Worm (Caenorhabditis elegans) whole organism, late embryonic: ENCODE results near the gene T19C3.7.
A peak's percentile ranks its signal among the peaks of the same experiment; 100 is the strongest.

Experiments used
- C08G9.2 ChIP-seq: sonication (generic microtip); optimal IDR thresholded peaks from 2 replicates; lab custom pipeline; 2016; ENCODE audit warnings: mild to moderate bottlenecking, missing genetic modification characterization, moderate library complexity, missing compliant biosample characterization
- K02D7.2 ChIP-seq: sonication (generic microtip); optimal IDR thresholded peaks from 2 replicates; lab custom pipeline; 2017; ENCODE audit warnings: mild to moderate bottlenecking, missing genetic modification characterization, missing compliant biosample characterization
- T23F11.4 ChIP-seq: fragments of 200-800 bp; sonication (Bioruptor generic); optimal IDR thresholded peaks from 2 replicates; lab custom pipeline; 2018; ENCODE audit warnings: mild to moderate bottlenecking, missing genetic modification characterization, missing compliant biosample characterization
- ahr-1 ChIP-seq: sonication (generic microtip); optimal IDR thresholded peaks from 2 replicates; lab custom pipeline; 2016; ENCODE audit warnings: missing genetic modification characterization, missing compliant biosample characterization
- ceh-2 ChIP-seq: sonication (generic microtip); optimal IDR thresholded peaks from 2 replicates; lab custom pipeline; 2016; ENCODE audit warnings: missing genotype, missing genetic modification characterization, missing compliant biosample characterization
- ceh-22 ChIP-seq: sonication (generic microtip); optimal IDR thresholded peaks from 2 replicates; lab custom pipeline; 2017; ENCODE audit warnings: missing biosample characterization, missing genetic modification characterization
- ceh-24 ChIP-seq: sonication (generic microtip); optimal IDR thresholded peaks from 2 replicates; lab custom pipeline; 2016; ENCODE audit warnings: mild to moderate bottlenecking, missing genetic modification characterization, missing compliant biosample characterization
- ceh-34 ChIP-seq: sonication (generic microtip); optimal IDR thresholded peaks from 2 replicates; lab custom pipeline; 2016; ENCODE audit warnings: mild to moderate bottlenecking, missing genetic modification characterization, missing compliant biosample characterization
- ceh-48 ChIP-seq: sonication (generic microtip); optimal IDR thresholded peaks from 2 replicates; lab custom pipeline; 2016; ENCODE audit warnings: missing genetic modification characterization, inconsistent platforms, missing compliant biosample characterization
- ceh-6 ChIP-seq: fragments of 200-800 bp; sonication (Bioruptor generic); optimal IDR thresholded peaks from 2 replicates; lab custom pipeline; 2018; ENCODE audit warnings: mild to moderate bottlenecking, missing genetic modification characterization, missing compliant biosample characterization
- che-1 ChIP-seq: sonication (generic microtip); optimal IDR thresholded peaks from 2 replicates; lab custom pipeline; 2016; ENCODE audit warnings: mild to moderate bottlenecking, missing genetic modification characterization, missing compliant biosample characterization
- dmd-4 ChIP-seq: sonication (generic microtip); optimal IDR thresholded peaks from 2 replicates; lab custom pipeline; 2016; ENCODE audit warnings: borderline replicate concordance, missing genetic modification characterization, missing compliant biosample characterization
- dve-1 ChIP-seq: sonication (generic microtip); optimal IDR thresholded peaks from 2 replicates; lab custom pipeline; 2017; ENCODE audit warnings: antibody characterized with exemption, mild to moderate bottlenecking, missing genetic modification characterization, missing compliant biosample characterization
- elt-2 ChIP-seq: sonication (generic microtip); optimal IDR thresholded peaks from 2 replicates; lab custom pipeline; 2016; ENCODE audit warnings: missing genetic modification reagents, missing genetic modification characterization, missing compliant biosample characterization
- elt-4 ChIP-seq: sonication (generic microtip); optimal IDR thresholded peaks from 2 replicates; lab custom pipeline; 2016; ENCODE audit warnings: missing genetic modification characterization, missing compliant biosample characterization
- fax-1 ChIP-seq: sonication (generic microtip); optimal IDR thresholded peaks from 2 replicates; lab custom pipeline; 2016; ENCODE audit warnings: missing genotype, missing genetic modification characterization, missing compliant biosample characterization
- gmeb-2 ChIP-seq: sonication (generic microtip); optimal IDR thresholded peaks from 2 replicates; lab custom pipeline; 2016; ENCODE audit warnings: missing genetic modification characterization, inconsistent platforms, missing compliant biosample characterization
- hlh-13 ChIP-seq: fragments of 200-800 bp; sonication (Bioruptor generic); optimal IDR thresholded peaks from 2 replicates; lab custom pipeline; 2018; ENCODE audit warnings: mild to moderate bottlenecking, missing genetic modification characterization, missing compliant biosample characterization
- hlh-6 ChIP-seq: sonication (generic microtip); optimal IDR thresholded peaks from 2 replicates; lab custom pipeline; 2016; ENCODE audit warnings: missing genotype, missing genetic modification characterization, missing compliant biosample characterization
- nhr-232 ChIP-seq: sonication (generic microtip); optimal IDR thresholded peaks from 2 replicates; lab custom pipeline; 2016; ENCODE audit warnings: missing genetic modification characterization, missing compliant biosample characterization
- pag-3 ChIP-seq: sonication (generic microtip); optimal IDR thresholded peaks from 2 replicates; lab custom pipeline; 2016; ENCODE audit warnings: missing compliant biosample characterization, missing genetic modification characterization, borderline replicate concordance
- pax-1 ChIP-seq: fragments of 150-350 bp; optimal IDR thresholded peaks from 2 replicates; lab custom pipeline; 2014; ENCODE audit warnings: missing biosample characterization, missing genetic modification characterization
- pha-2 ChIP-seq: sonication (generic microtip); optimal IDR thresholded peaks from 2 replicates; lab custom pipeline; 2017; ENCODE audit warnings: mild to moderate bottlenecking, missing genetic modification characterization, missing compliant biosample characterization
- pqm-1 ChIP-seq: sonication (generic microtip); optimal IDR thresholded peaks from 2 replicates; lab custom pipeline; 2016; ENCODE audit warnings: missing genetic modification characterization, missing compliant biosample characterization
- pros-1 ChIP-seq: fragments of 150-350 bp; optimal IDR thresholded peaks from 2 replicates; lab custom pipeline; 2014; ENCODE audit warnings: missing biosample characterization, missing genetic modification reagents, missing genetic modification characterization
- rnt-1 ChIP-seq: sonication (generic microtip); optimal IDR thresholded peaks from 2 replicates; lab custom pipeline; 2016; ENCODE audit warnings: missing genetic modification characterization, missing compliant biosample characterization
- sdc-2 ChIP-seq: sonication (generic microtip); optimal IDR thresholded peaks from 2 replicates; lab custom pipeline; 2016; ENCODE audit warnings: missing genotype, missing genetic modification characterization, missing compliant biosample characterization
- sox-4 ChIP-seq: sonication (generic microtip); optimal IDR thresholded peaks from 2 replicates; lab custom pipeline; 2017; ENCODE audit warnings: mild to moderate bottlenecking, missing genetic modification characterization, inconsistent platforms, missing compliant biosample characterization
- syd-9 ChIP-seq: sonication (generic microtip); optimal IDR thresholded peaks from 2 replicates; lab custom pipeline; 2016; ENCODE audit warnings: mild to moderate bottlenecking, missing genetic modification characterization, moderate library complexity, missing compliant biosample characterization
- unc-42 ChIP-seq: sonication (generic microtip); optimal IDR thresholded peaks from 2 replicates; lab custom pipeline; 2016; ENCODE audit warnings: missing genotype, missing genetic modification characterization, missing compliant biosample characterization
- unc-55 ChIP-seq: sonication (generic microtip); optimal IDR thresholded peaks from 2 replicates; lab custom pipeline; 2017; ENCODE audit warnings: missing biosample characterization, missing genetic modification reagents, missing genetic modification characterization
- unc-86 ChIP-seq: sonication (generic microtip); optimal IDR thresholded peaks from 2 replicates; lab custom pipeline; 2016; ENCODE audit warnings: missing genetic modification characterization, missing compliant biosample characterization
- ztf-16 ChIP-seq: sonication (generic microtip); optimal IDR thresholded peaks from 2 replicates; lab custom pipeline; 2017; ENCODE audit warnings: missing genetic modification characterization, missing compliant biosample characterization

The T19C3.7 gene

DNA sequence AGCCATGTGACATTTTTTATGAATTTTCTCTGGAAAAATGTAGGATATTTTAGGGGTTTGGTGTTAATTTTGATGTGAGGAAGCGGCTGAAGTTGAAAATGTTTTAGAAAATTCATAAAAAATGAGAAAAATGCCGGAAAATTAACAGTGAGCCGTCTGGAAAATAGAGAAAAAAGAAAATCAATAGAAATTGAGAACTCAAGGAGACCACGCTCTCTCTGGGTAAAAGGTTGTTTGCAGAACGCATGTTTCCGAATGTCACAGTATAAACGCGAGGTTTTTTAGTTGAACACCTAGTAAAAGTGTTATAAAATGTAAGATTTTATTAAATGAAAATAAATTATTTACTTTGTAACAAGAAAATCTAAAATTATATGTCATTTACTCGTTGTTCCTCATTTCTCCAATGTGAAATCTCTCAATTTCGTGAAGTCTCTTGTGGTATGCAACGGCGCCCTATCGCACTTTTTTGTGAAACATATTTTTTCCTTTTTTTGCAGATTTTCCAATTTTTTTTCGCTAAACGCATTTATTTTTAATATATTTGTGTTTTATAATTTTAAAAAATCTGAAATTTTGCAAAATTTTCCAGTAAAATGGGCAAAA is 4.3 kb upstream of the T19C3.7 start, which contains the start of the genes tag-266 and tag-267 (continued):
- peak; percentile 89 for TF ChIP-seq unc-86 (tag; lab: Kevin White, UChicago)
- no peak for TF ChIP-seq elt-4
- TF ChIP-seq ztf-16 (tag; lab: Kevin White, UChicago), result peak; percentile 78
- TF ChIP-seq sox-4 (tag; lab: Kevin White, UChicago), result peak; percentile 31
- peak; percentile 84 for TF ChIP-seq C08G9.2
- TF ChIP-seq nhr-232 (tag; lab: Kevin White, UChicago), result no peak
- peak; percentile 89 for TF ChIP-seq ceh-2 (tag; lab: Kevin White, UChicago)
- peak; percentile 93 for TF ChIP-seq fax-1 (tag; lab: Kevin White, UChicago)
- peak; percentile 37 for TF ChIP-seq gmeb-2
- TF ChIP-seq ceh-34, result peak; percentile 69
- peak; percentile 95 for TF ChIP-seq pqm-1
- peak; percentile 2 for TF ChIP-seq T23F11.4 (GFP tag; lab: Kevin White, UChicago)
- no peak for TF ChIP-seq hlh-13 (GFP tag; lab: Kevin White, UChicago)
- peak; percentile 94 for TF ChIP-seq ahr-1 (tag; lab: Kevin White, UChicago)
- no peak for TF ChIP-seq syd-9 (tag; lab: Kevin White, UChicago)
- TF ChIP-seq ceh-6, result no peak
- peak; percentile 98 for TF ChIP-seq ceh-48 (tag; lab: Kevin White, UChicago)

ce11 chrIII:638319-638718 is 2.4 kb upstream of the T19C3.7 start, which contains the start of gene sbds-1:
Gene sbds-1 (minus strand): TSS chrIII:638419.
- no peak for TF ChIP-seq ahr-1 (tag; lab: Kevin White, UChicago)
- no peak for TF ChIP-seq elt-2 (tag; lab: Kevin White, UChicago)
- no peak for TF ChIP-seq K02D7.2 (tag; lab: Kevin White, UChicago)
- TF ChIP-seq pha-2 (tag; lab: Kevin White, UChicago), result no peak
- no peak for TF ChIP-seq hlh-6 (tag; lab: Kevin White, UChicago)
- no peak for TF ChIP-seq sdc-2 (tag; lab: Kevin White, UChicago)
- TF ChIP-seq sox-4 (tag; lab: Kevin White, UChicago), result no peak
- TF ChIP-seq pag-3 (tag; lab: Kevin White, UChicago), result no peak
- TF ChIP-seq syd-9 (tag; lab: Kevin White, UChicago), result no peak
- no peak for TF ChIP-seq unc-42 (tag; lab: Kevin White, UChicago)
- no peak for TF ChIP-seq rnt-1 (tag; lab: Kevin White, UChicago)
- TF ChIP-seq unc-86 (tag; lab: Kevin White, UChicago), result no peak
- TF ChIP-seq dve-1 (tag; lab: Kevin White, UChicago), result no peak
- TF ChIP-seq pros-1, result no peak
- no peak for TF ChIP-seq che-1 (tag; lab: Kevin White, UChicago)
- no peak for TF ChIP-seq unc-55 (GFP tag; lab: Kevin White, UChicago)

DNA sequence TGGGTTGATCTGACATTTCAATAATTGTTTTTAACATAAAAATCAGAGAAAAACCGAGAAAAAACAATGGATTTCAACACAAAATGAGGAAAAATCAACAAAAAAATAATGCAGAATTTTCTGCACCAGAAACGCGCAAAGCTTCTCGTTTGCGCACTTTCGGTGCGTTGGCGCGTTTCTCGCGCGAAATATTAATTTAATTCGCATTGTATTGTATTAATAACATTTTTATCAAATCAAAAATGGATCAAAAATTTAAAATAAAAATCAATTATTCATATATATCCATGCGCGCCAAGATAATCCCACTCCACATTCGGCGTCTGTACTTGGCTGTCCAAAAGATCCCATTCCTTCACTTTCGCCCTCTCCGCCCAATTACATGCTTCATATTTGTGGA is 1.3 kb downstream of the T19C3.7 start, which contains the start of gene fem-2:
Gene fem-2 (minus strand): TSS at position 9 of the 400 bp plus-strand sequence.
- TF ChIP-seq ceh-24 (tag; lab: Kevin White, UChicago) (no peak), pha-2 (tag; lab: Kevin White, UChicago) (no peak), unc-42 (tag; lab: Kevin White, UChicago) (peak; percentile 60), elt-2 (tag; lab: Kevin White, UChicago) (peak; percentile 5), unc-86 (tag; lab: Kevin White, UChicago) (no peak), hlh-6 (tag; lab: Kevin White, UChicago) (no peak), gmeb-2 (no peak), pax-1 (tag; lab: Kevin White, UChicago) (no peak), ceh-22 (no peak), ceh-34 (no peak)
- TF ChIP-seq, all 69 proteins: peak for 2

- no peak for TF ChIP-seq dmd-4 (tag; lab: Kevin White, UChicago)
These were observed 4.5 kb downstream of the T19C3.7 start, which contains the start of gene T19C3.6 for ce11 chrIII:631421-631820. Gene T19C3.6 (minus strand): TSS chrIII:631521.
